Worm (Caenorhabditis elegans) whole organism, L2 larva: ENCODE results near the gene Y41D4B.11.

Experiments
- ama-1 ChIP-seq: fragments of 150-350 bp; optimal IDR thresholded peaks from 2 replicates; lab custom pipeline; 2018; ENCODE audit warnings: inconsistent platforms
- blmp-1 ChIP-seq: sonication (generic microtip); optimal IDR thresholded peaks from 2 replicates; lab custom pipeline; 2017; ENCODE audit warnings: missing genetic modification characterization, mild to moderate bottlenecking, missing compliant biosample characterization, antibody characterized with exemption, moderate library complexity; ENCODE audit not compliant: insufficient read depth
- lin-39 ChIP-seq: fragments of 150-350 bp; optimal IDR thresholded peaks from 2 replicates; lab custom pipeline; 2014; ENCODE audit warnings: missing biosample characterization, missing genetic modification reagents, missing genetic modification characterization
- mab-5 ChIP-seq: fragments of 150-350 bp; optimal IDR thresholded peaks from 2 replicates; lab custom pipeline; 2014; ENCODE audit warnings: missing biosample characterization, missing genetic modification characterization
- unc-62 ChIP-seq: fragments of 150-350 bp; optimal IDR thresholded peaks from 2 replicates; lab custom pipeline; 2014; ENCODE audit warnings: missing biosample characterization, missing genetic modification reagents, missing genetic modification characterization
- ztf-1 ChIP-seq: fragments of 200-800 bp; sonication (Bioruptor generic); conservative IDR thresholded peaks from 2 replicates; pipeline ENCODE4 v1.3.6; 2022; ENCODE audit warnings: missing genetic modification characterization, missing compliant biosample characterization
- ztf-11 ChIP-seq: sonication (generic microtip); optimal IDR thresholded peaks from 2 replicates; lab custom pipeline; 2017; ENCODE audit warnings: missing biosample characterization, missing genetic modification characterization

DNA sequence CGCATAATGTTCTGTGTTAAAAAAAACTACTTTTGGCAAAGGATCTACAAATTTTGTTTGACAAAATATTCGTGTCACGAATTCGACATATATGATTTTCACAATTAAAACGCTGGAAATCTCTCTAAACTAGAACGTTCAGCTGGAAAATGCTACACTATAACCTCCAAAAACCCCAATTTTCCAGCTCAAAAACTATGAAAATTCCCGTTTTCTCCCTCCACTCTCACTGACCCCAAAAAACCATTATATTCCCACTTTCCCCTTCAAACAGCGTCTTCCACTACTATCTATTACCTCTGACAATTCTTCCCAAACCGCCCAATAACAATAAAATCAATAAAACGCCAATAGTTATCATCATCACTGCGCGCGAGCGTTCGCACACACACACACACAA lies 28.8 kb upstream of the Y41D4B.11 start, which contains the start of gene Y41D4B.14:
- no peak for TF ChIP-seq unc-62 (GFP tag; lab: Kevin White, UChicago)
- TF ChIP-seq ztf-11 (tag; lab: Kevin White, UChicago) = no peak
- TF ChIP-seq blmp-1 (tag; lab: Kevin White, UChicago) = no peak
- TF ChIP-seq mab-5 (tag; lab: Kevin White, UChicago) = no peak
- no peak for TF ChIP-seq ztf-1 (GFP tag; lab: Robert Waterston, UW)
- no peak for TF ChIP-seq lin-39 (tag; lab: Kevin White, UChicago)
- TF ChIP-seq ama-1 (lab: Kevin White, UChicago) = no peak
